Worm (Caenorhabditis elegans) whole organism, L2 larva: ENCODE data around the gene F31E8.4.

Source experiments
- C34F6.9 ChIP-seq: fragments of 150-350 bp; optimal IDR thresholded peaks from 2 replicates; lab custom pipeline; 2014; ENCODE audit warnings: missing biosample characterization, missing genetic modification characterization
- F13H6.1 ChIP-seq: sonication (generic microtip); optimal IDR thresholded peaks from 2 replicates; lab custom pipeline; 2016; ENCODE audit warnings: missing genetic modification characterization, missing compliant biosample characterization
- Y55F3AM.14 ChIP-seq: fragments of 200-800 bp; sonication (Bioruptor generic); optimal IDR thresholded peaks from 2 replicates; lab custom pipeline; 2018; ENCODE audit warnings: mild to moderate bottlenecking, missing genetic modification characterization, missing compliant biosample characterization
- alr-1 ChIP-seq: fragments of 150-350 bp; optimal IDR thresholded peaks from 2 replicates; lab custom pipeline; 2014; ENCODE audit warnings: missing biosample characterization, missing genetic modification characterization
- aly-2 ChIP-seq: fragments of 150-350 bp; optimal IDR thresholded peaks from 2 replicates; lab custom pipeline; 2014; ENCODE audit warnings: missing biosample characterization, missing genetic modification characterization
- ama-1 ChIP-seq: fragments of 150-350 bp; optimal IDR thresholded peaks from 2 replicates; lab custom pipeline; 2018; ENCODE audit warnings: inconsistent platforms
- blmp-1 ChIP-seq: sonication (generic microtip); optimal IDR thresholded peaks from 2 replicates; lab custom pipeline; 2017; ENCODE audit warnings: missing genetic modification characterization, mild to moderate bottlenecking, missing compliant biosample characterization, antibody characterized with exemption, moderate library complexity; ENCODE audit not compliant: insufficient read depth
- ceh-16 ChIP-seq: fragments of 150-350 bp; optimal IDR thresholded peaks from 2 replicates; lab custom pipeline; 2014; ENCODE audit warnings: missing biosample characterization, missing genetic modification characterization
- crh-2 ChIP-seq: sonication (generic microtip); optimal IDR thresholded peaks from 2 replicates; lab custom pipeline; 2017; ENCODE audit warnings: missing biosample characterization, missing genetic modification characterization
- egl-27 ChIP-seq: sonication (generic microtip); optimal IDR thresholded peaks from 3 replicates; lab custom pipeline; 2017; ENCODE audit warnings: missing biosample characterization, missing genetic modification reagents, missing genetic modification characterization
- elt-3 ChIP-seq: sonication (generic microtip); optimal IDR thresholded peaks from 2 replicates; lab custom pipeline; 2017; ENCODE audit warnings: missing biosample characterization, missing genetic modification characterization
- fos-1 ChIP-seq: fragments of 150-350 bp; optimal IDR thresholded peaks from 2 replicates; lab custom pipeline; 2014; ENCODE audit warnings: missing biosample characterization, missing genetic modification characterization
- lin-13 ChIP-seq: fragments of 150-350 bp; optimal IDR thresholded peaks from 2 replicates; lab custom pipeline; 2014; ENCODE audit warnings: missing biosample characterization, missing genetic modification reagents, missing genetic modification characterization
- lin-39 ChIP-seq: fragments of 150-350 bp; optimal IDR thresholded peaks from 2 replicates; lab custom pipeline; 2014; ENCODE audit warnings: missing biosample characterization, missing genetic modification reagents, missing genetic modification characterization
- lsy-2 ChIP-seq, 2 experiments: fragments of 150-350 bp in 1 of 2; sonication (generic microtip) in 1 of 2; optimal IDR thresholded peaks; 2 replicates each; lab custom pipeline; 2014 to 2017; ENCODE audit warnings: missing biosample characterization in 2 of 2, missing genetic modification characterization in 2 of 2
- mab-5 ChIP-seq: fragments of 150-350 bp; optimal IDR thresholded peaks from 2 replicates; lab custom pipeline; 2014; ENCODE audit warnings: missing biosample characterization, missing genetic modification characterization
- mbf-1 ChIP-seq: sonication (generic microtip); optimal IDR thresholded peaks from 2 replicates; lab custom pipeline; 2017; ENCODE audit warnings: missing biosample characterization, missing genetic modification characterization
- mdl-1 ChIP-seq, 2 experiments: fragments of 150-350 bp in 1 of 2; sonication (generic microtip) in 1 of 2; optimal IDR thresholded peaks; 2 replicates each; lab custom pipeline; 2017; ENCODE audit warnings: missing biosample characterization in 2 of 2, missing genetic modification characterization in 2 of 2
- nhr-11 ChIP-seq: fragments of 150-350 bp; optimal IDR thresholded peaks from 2 replicates; lab custom pipeline; 2014; ENCODE audit warnings: missing biosample characterization, missing genetic modification characterization
- nhr-12 ChIP-seq: fragments of 150-350 bp; optimal IDR thresholded peaks from 2 replicates; lab custom pipeline; 2014; ENCODE audit warnings: missing biosample characterization, missing genetic modification characterization
- nhr-129 ChIP-seq: fragments of 150-350 bp; optimal IDR thresholded peaks from 2 replicates; lab custom pipeline; 2014; ENCODE audit warnings: missing biosample characterization, missing genetic modification characterization
- nhr-21 ChIP-seq: fragments of 150-350 bp; optimal IDR thresholded peaks from 2 replicates; lab custom pipeline; 2014; ENCODE audit warnings: missing biosample characterization, missing genetic modification characterization
- nhr-23 ChIP-seq: fragments of 150-350 bp; optimal IDR thresholded peaks from 2 replicates; lab custom pipeline; 2014; ENCODE audit warnings: missing biosample characterization, missing genetic modification reagents, missing genetic modification characterization
- nhr-237 ChIP-seq: fragments of 150-350 bp; optimal IDR thresholded peaks from 2 replicates; lab custom pipeline; 2014; ENCODE audit warnings: missing biosample characterization, missing genetic modification characterization
- nhr-25 ChIP-seq: fragments of 150-350 bp; sonication (generic microtip); optimal IDR thresholded peaks from 3 replicates; lab custom pipeline; 2014; ENCODE audit warnings: missing biosample characterization, missing genetic modification characterization
- nhr-6 ChIP-seq: fragments of 150-350 bp; optimal IDR thresholded peaks from 2 replicates; lab custom pipeline; 2014; ENCODE audit warnings: missing biosample characterization, missing genetic modification characterization
- nhr-77 ChIP-seq: fragments of 150-350 bp; optimal IDR thresholded peaks from 2 replicates; lab custom pipeline; 2014; ENCODE audit warnings: missing biosample characterization, missing genetic modification characterization
- peb-1 ChIP-seq: fragments of 150-350 bp; optimal IDR thresholded peaks from 2 replicates; lab custom pipeline; 2014; ENCODE audit warnings: missing biosample characterization, missing genetic modification characterization
- sem-4 ChIP-seq: fragments of 150-350 bp; optimal IDR thresholded peaks from 2 replicates; lab custom pipeline; 2014; ENCODE audit warnings: missing biosample characterization, missing genetic modification reagents, missing genetic modification characterization
- skn-1 ChIP-seq: sonication (generic microtip); optimal IDR thresholded peaks from 2 replicates; lab custom pipeline; 2017; ENCODE audit warnings: missing biosample characterization, missing genetic modification characterization
- sma-3 ChIP-seq: sonication (generic microtip); optimal IDR thresholded peaks from 2 replicates; lab custom pipeline; 2016; ENCODE audit warnings: missing genetic modification reagents, missing genetic modification characterization, missing compliant biosample characterization
- sma-9 ChIP-seq, 2 experiments: fragments of 150-350 bp in 1 of 2; sonication (generic microtip) in 1 of 2; optimal IDR thresholded peaks; 2 replicates each; lab custom pipeline; 2014 to 2016; ENCODE audit warnings: missing genetic modification characterization in 2 of 2, mild to moderate bottlenecking in 1 of 2, missing biosample characterization in 1 of 2, missing compliant biosample characterization in 1 of 2, missing genetic modification reagents in 1 of 2, moderate library complexity in 1 of 2
- unc-39 ChIP-seq: fragments of 150-350 bp; optimal IDR thresholded peaks from 2 replicates; lab custom pipeline; 2014; ENCODE audit warnings: missing biosample characterization, missing genetic modification characterization
- unc-55 ChIP-seq: fragments of 150-350 bp; sonication (generic microtip); optimal IDR thresholded peaks from 3 replicates; lab custom pipeline; 2014; ENCODE audit warnings: missing biosample characterization, missing genetic modification reagents, missing genetic modification characterization
- unc-62 ChIP-seq: fragments of 150-350 bp; optimal IDR thresholded peaks from 2 replicates; lab custom pipeline; 2014; ENCODE audit warnings: missing biosample characterization, missing genetic modification reagents, missing genetic modification characterization
- zag-1 ChIP-seq: fragments of 150-350 bp; optimal IDR thresholded peaks from 2 replicates; lab custom pipeline; 2014; ENCODE audit warnings: missing biosample characterization, missing genetic modification characterization
- ztf-1 ChIP-seq: fragments of 200-800 bp; sonication (Bioruptor generic); conservative IDR thresholded peaks from 2 replicates; pipeline ENCODE4 v1.3.6; 2022; ENCODE audit warnings: missing genetic modification characterization, missing compliant biosample characterization
- ztf-11 ChIP-seq: sonication (generic microtip); optimal IDR thresholded peaks from 2 replicates; lab custom pipeline; 2017; ENCODE audit warnings: missing biosample characterization, missing genetic modification characterization
- ztf-4 ChIP-seq: fragments of 150-350 bp; optimal IDR thresholded peaks from 2 replicates; lab custom pipeline; 2014; ENCODE audit warnings: missing biosample characterization, missing genetic modification characterization

Gene F31E8.4

ce11 chrII:6821832-6822231, 21.9 kb upstream of the F31E8.4 start:
- TF ChIP-seq C34F6.9 (no peak), unc-39 (tag; lab: Kevin White, UChicago) (no peak), nhr-77 (no peak), Y55F3AM.14 (no peak), nhr-12 (no peak), sma-9 (GFP tag; optimal IDR thresholded peaks at IDR 0.05; lab: Kevin White, UChicago) (peak; percentile 84), sma-9 (tag; optimal IDR thresholded peaks at IDR 0.05; lab: Kevin White, UChicago) (no peak), unc-62 (GFP tag; lab: Kevin White, UChicago) (no peak), lin-39 (no peak), mbf-1 (tag; lab: Kevin White, UChicago) (no peak), mdl-1 (tag; optimal IDR thresholded peaks at IDR 0.05; lab: Kevin White, UChicago) (no peak), elt-3 (tag; lab: Kevin White, UChicago) (no peak), crh-2 (tag; lab: Kevin White, UChicago) (peak; percentile 57), fos-1 (tag; lab: Kevin White, UChicago) (peak; percentile 95), nhr-21 (no peak), nhr-11 (no peak), mab-5 (tag; lab: Kevin White, UChicago) (no peak), nhr-23 (tag; lab: Kevin White, UChicago) (no peak), ztf-1 (GFP tag; lab: Robert Waterston, UW) (no peak), nhr-237 (tag; lab: Kevin White, UChicago) (no peak), unc-55 (GFP tag; lab: Kevin White, UChicago) (no peak), aly-2 (tag; lab: Kevin White, UChicago) (no peak)

- TF ChIP-seq unc-62 (GFP tag; lab: Kevin White, UChicago), result peak; percentile 77
- TF ChIP-seq nhr-77, result no peak
- no peak for TF ChIP-seq mbf-1 (tag; lab: Kevin White, UChicago)
- TF ChIP-seq peb-1 (tag; lab: Kevin White, UChicago), result no peak
- TF ChIP-seq nhr-237 (tag; lab: Kevin White, UChicago), result no peak
- no peak for TF ChIP-seq aly-2 (tag; lab: Kevin White, UChicago)
- no peak for TF ChIP-seq nhr-11
- TF ChIP-seq egl-27 (tag; lab: Kevin White, UChicago), result peak; percentile 62
- TF ChIP-seq C34F6.9, result no peak
- TF ChIP-seq nhr-129 (tag; lab: Kevin White, UChicago), result no peak
- TF ChIP-seq elt-3 (tag; lab: Kevin White, UChicago), result no peak
- TF ChIP-seq mdl-1 (tag; optimal IDR thresholded peaks at IDR 0.05; lab: Kevin White, UChicago), result no peak
- TF ChIP-seq lin-13, result peak; percentile 6
- TF ChIP-seq ztf-11 (tag; lab: Kevin White, UChicago), result no peak
- TF ChIP-seq ceh-16 (tag; lab: Kevin White, UChicago), result peak; percentile 100
- no peak for TF ChIP-seq nhr-12
- peak; percentile 21 for TF ChIP-seq mab-5 (tag; lab: Kevin White, UChicago)
- TF ChIP-seq fos-1 (tag; lab: Kevin White, UChicago), result peak; percentile 30
- TF ChIP-seq sma-9 (GFP tag; optimal IDR thresholded peaks at IDR 0.05; lab: Kevin White, UChicago), result peak; percentile 81
- TF ChIP-seq sma-9 (tag; optimal IDR thresholded peaks at IDR 0.05; lab: Kevin White, UChicago), result no peak
- peak; percentile 39 for TF ChIP-seq nhr-21
- peak; percentile 37 for TF ChIP-seq crh-2 (tag; lab: Kevin White, UChicago)
- peak; percentile 94 for TF ChIP-seq nhr-25 (tag; lab: Kevin White, UChicago)
- TF ChIP-seq alr-1 (tag; lab: Kevin White, UChicago), result no peak
- TF ChIP-seq sem-4, result peak; percentile 90
- TF ChIP-seq ztf-4 (tag; lab: Kevin White, UChicago), result peak; percentile 67
- TF ChIP-seq zag-1 (tag; lab: Kevin White, UChicago), result no peak
- TF ChIP-seq skn-1, result no peak
- TF ChIP-seq F13H6.1 (tag; lab: Kevin White, UChicago), result peak; percentile 31
- no peak for TF ChIP-seq lin-39
- TF ChIP-seq sma-3 (GFP tag; lab: Kevin White, UChicago), result peak; percentile 67
- TF ChIP-seq ama-1, result no peak
- peak; percentile 91 for TF ChIP-seq blmp-1 (tag; lab: Kevin White, UChicago)
- peak in 1 of 2 experiments; percentile 56 for TF ChIP-seq lsy-2 (tag; optimal IDR thresholded peaks at IDR 0.05; lab: Kevin White, UChicago)
- TF ChIP-seq nhr-6 (tag; lab: Kevin White, UChicago), result peak; percentile 39
Observed at ce11 chrII:6821118-6821517, 21.2 kb upstream of the F31E8.4 start.
